Fruit fly (Drosophila melanogaster): Measurements from ENCODE around the gene RpS13.

dm6 chr2L:8411530-8411929 is 47.1 kb upstream of the RpS13 start, which contains the start of gene Naglu:
- TF ChIP-seq cic (GFP tag; optimal IDR thresholded peaks at IDR 0.05): peak; percentile 27
- TF ChIP-seq CG12768 (GFP tag; optimal IDR thresholded peaks at IDR 0.05): peak; percentile 17
- peak; percentile 7 for TF ChIP-seq CG11617 (GFP tag; optimal IDR thresholded peaks at IDR 0.05)
- peak; percentile 5 for TF ChIP-seq CG33017 (tag; optimal IDR thresholded peaks at IDR 0.05)
- TF ChIP-seq Mnt (GFP tag; optimal IDR thresholded peaks at IDR 0.05): no peak
- TF ChIP-seq CG5204 (GFP tag; optimal IDR thresholded peaks at IDR 0.05): no peak

All from whole organism, adult.